Fruit fly (Drosophila melanogaster) whole organism, embryonic: ENCODE results near the gene Atg13.
A peak's percentile ranks its signal among the peaks of the same experiment; 100 is the strongest.

ENCODE experiments used
- ATbp ChIP-seq: fragments of 200-800 bp; sonication (Bioruptor generic); optimal IDR thresholded peaks from 2 replicates; lab custom pipeline; 2017; ENCODE audit warnings: missing biosample characterization, mild to moderate bottlenecking, missing genetic modification characterization, missing genetic modification reagents
- CG10321 ChIP-seq: fragments of 200-800 bp; sonication (Bioruptor generic); IDR thresholded peaks from 2 replicates; pipeline ENCODE4 v1.3.6; 2022; ENCODE audit warnings: missing biosample characterization, missing genetic modification characterization
- CG10431 ChIP-seq: fragments of 200-800 bp; sonication (Bioruptor generic); optimal IDR thresholded peaks from 3 replicates; lab custom pipeline; 2018; ENCODE audit warnings: missing biosample characterization, mild to moderate bottlenecking, missing genetic modification characterization
- CG11085 ChIP-seq: fragments of 200-800 bp; sonication (Bioruptor generic); IDR thresholded peaks from 2 replicates; pipeline ENCODE4 v1.3.6; 2022; ENCODE audit warnings: missing biosample characterization, missing genetic modification characterization
- CG11456 ChIP-seq: fragments of 200-800 bp; sonication (Bioruptor generic); IDR thresholded peaks from 3 replicates; pipeline ENCODE4 v1.3.6; 2022; ENCODE audit warnings: missing biosample characterization, missing genetic modification characterization
- CG13123 ChIP-seq: fragments of 200-800 bp; sonication (Bioruptor generic); optimal IDR thresholded peaks from 2 replicates; lab custom pipeline; 2016; ENCODE audit warnings: missing biosample characterization, missing genetic modification characterization
- CG13287 ChIP-seq: fragments of 200-800 bp; sonication (Bioruptor generic); IDR thresholded peaks from 2 replicates; pipeline ENCODE4 v1.3.6; 2022; ENCODE audit warnings: missing biosample characterization, missing genetic modification characterization; ENCODE audit not compliant: partially characterized antibody
- CG15011 ChIP-seq: fragments of 200-800 bp; sonication (Bioruptor generic); optimal IDR thresholded peaks from 3 replicates; lab custom pipeline; 2018; ENCODE audit warnings: missing biosample characterization, mild to moderate bottlenecking, missing genetic modification characterization
- CG2199 ChIP-seq: fragments of 200-800 bp; sonication (Bioruptor generic); IDR thresholded peaks from 3 replicates; pipeline ENCODE4 v1.3.6; 2022; ENCODE audit warnings: missing biosample characterization, missing genetic modification characterization
- CG3726 ChIP-seq: fragments of 200-800 bp; sonication (Bioruptor generic); IDR thresholded peaks from 3 replicates; pipeline ENCODE4, ENCODE4 v1.3.6; 2022; ENCODE audit warnings: missing biosample characterization, missing genetic modification characterization
- CG3995 ChIP-seq: fragments of 200-800 bp; sonication (Bioruptor generic); optimal IDR thresholded peaks from 3 replicates; lab custom pipeline; 2016; ENCODE audit warnings: missing biosample characterization, missing genetic modification characterization
- CG6689 ChIP-seq: fragments of 200-800 bp; sonication (Bioruptor generic); IDR thresholded peaks from 2 replicates; pipeline ENCODE4 v1.3.6; 2022; ENCODE audit warnings: missing biosample characterization, missing genetic modification characterization
- CG7839 ChIP-seq: fragments of 200-800 bp; sonication (Bioruptor generic); optimal IDR thresholded peaks from 3 replicates; lab custom pipeline; 2018; ENCODE audit warnings: missing biosample characterization, mild to moderate bottlenecking, missing genetic modification characterization, moderate library complexity
- CG7987 ChIP-seq: fragments of 200-800 bp; sonication (Bioruptor generic); optimal IDR thresholded peaks from 2 replicates; lab custom pipeline; 2018; ENCODE audit warnings: missing biosample characterization, mild to moderate bottlenecking, missing genetic modification characterization, moderate library complexity
- CG8359 ChIP-seq: fragments of 200-800 bp; sonication (Bioruptor generic); optimal IDR thresholded peaks from 2 replicates; lab custom pipeline; 2017; ENCODE audit warnings: missing biosample characterization, mild to moderate bottlenecking, missing genetic modification characterization, borderline replicate concordance
- CG9609 ChIP-seq: fragments of 200-800 bp; sonication (Bioruptor generic); optimal IDR thresholded peaks from 3 replicates; lab custom pipeline; 2016; ENCODE audit warnings: missing biosample characterization, missing genetic modification characterization
- CoRest ChIP-seq: fragments of 200-800 bp; sonication (Bioruptor generic); optimal IDR thresholded peaks from 3 replicates; lab custom pipeline; 2018; ENCODE audit warnings: missing biosample characterization, mild to moderate bottlenecking, missing genetic modification characterization, moderate library complexity
- D ChIP-seq, 2 experiments: fragments of 200-800 bp in 1 of 2; fragments of >200 bp in 1 of 2; sonication (Bioruptor generic) in 1 of 2; optimal IDR thresholded peaks; 2 replicates in 1 of 2; 3 replicates in 1 of 2; lab custom pipeline; 2017; ENCODE audit warnings: mild to moderate bottlenecking in 1 of 2, missing biosample characterization in 1 of 2, missing genetic modification characterization in 1 of 2, missing genetic modification reagents in 1 of 2
- Deaf1 ChIP-seq: fragments of 200-800 bp; optimal IDR thresholded peaks from 3 replicates; lab custom pipeline; 2019; ENCODE audit warnings: missing biosample characterization, mild to moderate bottlenecking, missing genetic modification characterization, moderate library complexity
- Elba2 ChIP-seq: fragments of 200-800 bp; sonication (Bioruptor generic); optimal IDR thresholded peaks from 3 replicates; lab custom pipeline; 2016; ENCODE audit warnings: missing biosample characterization, missing genetic modification characterization
- Ets65A ChIP-seq: fragments of 200-800 bp; sonication (Bioruptor generic); peaks from one replicate; lab custom pipeline; 2016; ENCODE audit warnings: missing biosample characterization, missing genetic modification characterization
- Fer1 ChIP-seq: fragments of 200-800 bp; sonication (Bioruptor generic); optimal IDR thresholded peaks from 2 replicates; lab custom pipeline; 2017; ENCODE audit warnings: missing biosample characterization, mild to moderate bottlenecking, missing genetic modification characterization
- Fer2 ChIP-seq: fragments of 200-800 bp; sonication (Bioruptor generic); optimal IDR thresholded peaks from 2 replicates; lab custom pipeline; 2018; ENCODE audit warnings: missing biosample characterization, mild to moderate bottlenecking, missing genetic modification characterization, moderate library complexity
- Gsc ChIP-seq: fragments of 200-800 bp; sonication (Bioruptor generic); IDR thresholded peaks from 2 replicates; pipeline ENCODE4 v1.3.6; 2022; ENCODE audit warnings: missing biosample characterization, missing genetic modification characterization
- Lpt ChIP-seq: fragments of >200 bp; optimal IDR thresholded peaks from 2 replicates; lab custom pipeline; 2018; ENCODE audit warnings: missing biosample characterization, missing genetic modification characterization
- Med ChIP-seq: fragments of 200-800 bp; sonication (Bioruptor generic); peaks from one replicate; lab custom pipeline; 2016; ENCODE audit warnings: missing biosample characterization, missing genetic modification characterization, mild to moderate bottlenecking, inconsistent platforms, moderate library complexity
- NK7.1 ChIP-seq: fragments of 200-800 bp; sonication (Bioruptor generic); optimal IDR thresholded peaks from 3 replicates; lab custom pipeline; 2016; ENCODE audit warnings: missing biosample characterization, missing genetic modification characterization
- Rx ChIP-seq: fragments of 200-800 bp; sonication (Bioruptor generic); IDR thresholded peaks from 2 replicates; pipeline ENCODE4 v1.3.6; 2022; ENCODE audit warnings: missing biosample characterization, missing genetic modification characterization
- Sox102F ChIP-seq: fragments of 200-800 bp; sonication (Bioruptor generic); optimal IDR thresholded peaks from 2 replicates; lab custom pipeline; 2018; ENCODE audit warnings: missing biosample characterization, mild to moderate bottlenecking, missing genetic modification characterization, moderate library complexity
- Sry-β ChIP-seq: fragments of 200-800 bp; sonication (Bioruptor generic); optimal IDR thresholded peaks from 2 replicates; lab custom pipeline; 2018; ENCODE audit warnings: missing biosample characterization, mild to moderate bottlenecking, missing genetic modification characterization, moderate library complexity
- TFAM ChIP-seq: fragments of 200-800 bp; sonication (Bioruptor generic); optimal IDR thresholded peaks from 2 replicates; lab custom pipeline; 2017; ENCODE audit warnings: missing biosample characterization, missing genetic modification characterization, inconsistent platforms
- Xrp1 ChIP-seq: fragments of 200-800 bp; sonication (Bioruptor generic); IDR thresholded peaks from 2 replicates; pipeline ENCODE4 v1.3.6; 2022; ENCODE audit warnings: missing biosample characterization, missing genetic modification characterization
- ash1 ChIP-seq: fragments of 200-800 bp; sonication (Bioruptor generic); optimal IDR thresholded peaks from 2 replicates; lab custom pipeline; 2018; ENCODE audit warnings: missing biosample characterization, mild to moderate bottlenecking, missing genetic modification characterization
- chif ChIP-seq, 2 experiments: fragments of 200-800 bp; sonication (Bioruptor generic); optimal IDR thresholded peaks; 3 replicates each; lab custom pipeline; 2016; ENCODE audit warnings: missing biosample characterization in 2 of 2, missing genetic modification characterization in 2 of 2
- crol ChIP-seq: fragments of 200-800 bp; sonication (Bioruptor generic); IDR thresholded peaks from 2 replicates; pipeline ENCODE4 v1.3.6; 2022; ENCODE audit warnings: missing biosample characterization, missing genetic modification characterization
- dimm ChIP-seq: fragments of 200-800 bp; sonication (Bioruptor generic); IDR thresholded peaks from 2 replicates; pipeline ENCODE4 v1.3.6; 2022; ENCODE audit warnings: missing biosample characterization, missing genetic modification characterization
- dmrt99B ChIP-seq: fragments of 200-800 bp; sonication (Bioruptor generic); optimal IDR thresholded peaks from 2 replicates; lab custom pipeline; 2018; ENCODE audit warnings: missing biosample characterization, mild to moderate bottlenecking, missing genetic modification characterization, moderate library complexity
- gce ChIP-seq: fragments of 200-800 bp; sonication (Bioruptor generic); IDR thresholded peaks from 3 replicates; pipeline ENCODE4 v1.3.6; 2022; ENCODE audit warnings: missing biosample characterization, missing genetic modification characterization
- hkb ChIP-seq, 2 experiments: fragments of 200-800 bp in 1 of 2; fragments of >200 bp in 1 of 2; sonication (Bioruptor generic) in 1 of 2; IDR thresholded peaks in 1 of 2; optimal IDR thresholded peaks in 1 of 2; 2 replicates each; pipeline versions ENCODE4 v1.3.6 to Lab custom; 2017 to 2022; ENCODE audit warnings: missing biosample characterization in 1 of 2, missing genetic modification characterization in 1 of 2
- lov ChIP-seq, 2 experiments: fragments of 200-800 bp in 1 of 2; fragments of >200 bp in 1 of 2; sonication (Bioruptor generic) in 1 of 2; IDR thresholded peaks in 1 of 2; optimal IDR thresholded peaks in 1 of 2; 2 replicates in 1 of 2; 3 replicates in 1 of 2; pipeline versions ENCODE4 v1.3.6 to Lab custom; 2017 to 2022; ENCODE audit warnings: missing biosample characterization in 1 of 2, missing genetic modification characterization in 1 of 2
- mld ChIP-seq: fragments of 200-800 bp; sonication (Bioruptor generic); IDR thresholded peaks from 3 replicates; pipeline ENCODE4 v1.3.6; 2022; ENCODE audit warnings: missing biosample characterization, missing genetic modification characterization; ENCODE audit not compliant: partially characterized antibody
- phol ChIP-seq: fragments of 200-800 bp; sonication (Bioruptor generic); optimal IDR thresholded peaks from 3 replicates; lab custom pipeline; 2018; ENCODE audit warnings: missing biosample characterization, mild to moderate bottlenecking, missing genetic modification characterization, moderate library complexity
- pum ChIP-seq: fragments of 200-800 bp; sonication (Bioruptor generic); optimal IDR thresholded peaks from 2 replicates; lab custom pipeline; 2016; ENCODE audit warnings: missing biosample characterization, missing genetic modification characterization
- run ChIP-seq: fragments of 200-800 bp; sonication (Bioruptor generic); optimal IDR thresholded peaks from 3 replicates; lab custom pipeline; 2018; ENCODE audit warnings: missing biosample characterization, mild to moderate bottlenecking, missing genetic modification characterization
- schlank ChIP-seq: fragments of 200-800 bp; sonication (Bioruptor generic); optimal IDR thresholded peaks from 2 replicates; lab custom pipeline; 2018; ENCODE audit warnings: missing biosample characterization, mild to moderate bottlenecking, missing genetic modification characterization
- sqz ChIP-seq: fragments of 200-800 bp; sonication (Bioruptor generic); optimal IDR thresholded peaks from 3 replicates; lab custom pipeline; 2018; ENCODE audit warnings: missing biosample characterization, mild to moderate bottlenecking, missing genetic modification characterization
- tna ChIP-seq: fragments of 200-800 bp; sonication (Bioruptor generic); IDR thresholded peaks from 2 replicates; pipeline ENCODE4 v1.3.6; 2022; ENCODE audit warnings: missing biosample characterization, missing genetic modification characterization; ENCODE audit not compliant: partially characterized antibody

Atg13 gene

DNA sequence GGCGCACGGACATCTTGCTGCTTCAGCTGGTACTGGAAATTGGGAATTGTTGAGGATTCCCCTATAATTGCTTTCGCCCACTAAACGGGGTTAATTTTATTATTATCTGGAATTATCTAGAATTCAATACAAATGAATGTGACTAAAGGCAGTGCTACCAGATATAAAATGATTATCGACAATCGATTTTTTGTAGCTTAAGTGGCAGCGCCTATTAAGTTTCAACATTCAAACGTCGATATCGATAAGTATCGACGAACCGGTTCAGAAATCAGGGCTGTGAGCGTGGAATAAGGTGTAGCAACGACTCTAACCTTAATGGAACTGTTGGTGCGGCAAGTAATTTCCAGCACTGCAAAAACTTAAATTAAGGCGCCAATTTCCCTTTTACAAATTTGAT lies 44.5 kb upstream of the Atg13 start, which contains the start of gene Sgt1 (continued):
- TF ChIP-seq CG9609 (GFP tag; lab: Kevin White, UChicago) = peak; percentile 59
- no peak for TF ChIP-seq Sox102F
- TF ChIP-seq Lpt (GFP tag; lab: Kevin White, UChicago) = no peak
- TF ChIP-seq CG7987 (GFP tag; lab: Kevin White, UChicago) = peak; percentile 39
- peak; percentile 43 for TF ChIP-seq CG3995
- TF ChIP-seq, all 482 proteins: peak for 184

DNA sequence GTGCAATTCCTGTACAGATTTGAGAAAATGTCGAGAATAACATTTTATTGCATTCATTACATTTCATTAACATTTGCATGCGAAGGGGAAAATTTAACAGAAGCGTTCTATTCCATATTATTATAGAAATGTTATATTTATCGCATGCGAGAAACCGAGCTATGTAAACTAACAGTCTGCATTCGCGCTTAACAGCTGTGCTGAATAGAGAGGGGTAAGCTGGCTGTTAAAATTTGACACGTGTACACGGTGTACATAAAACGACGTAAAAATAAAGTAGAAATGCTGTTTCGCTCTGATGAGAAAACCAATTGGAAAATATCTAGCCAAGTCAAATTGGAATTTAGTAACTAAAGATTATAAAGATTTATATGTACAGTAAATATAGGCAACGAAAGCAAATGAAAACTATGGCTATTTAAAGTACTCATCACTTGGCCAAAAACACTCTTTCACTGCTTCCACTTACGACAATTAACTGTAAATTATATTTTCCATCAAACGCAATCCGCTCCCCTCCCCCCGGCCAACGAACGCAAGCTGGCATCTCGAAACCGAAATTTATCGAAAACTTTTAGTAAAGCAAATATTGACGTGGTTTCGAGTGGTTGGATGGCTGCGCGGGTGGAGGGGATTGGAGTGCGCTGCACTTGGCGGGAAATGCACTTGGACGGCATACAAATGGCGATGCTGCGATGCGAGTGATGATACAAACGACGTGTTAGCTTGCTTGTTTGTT lies 43.3 kb upstream of the Atg13 start:
- TF ChIP-seq pum = no peak
- TF ChIP-seq gce (GFP tag; lab: Robert Waterston, UW) = no peak
- no peak for TF ChIP-seq CG3726 (GFP tag; lab: Robert Waterston, UW)
- no peak for TF ChIP-seq CoRest (tag; lab: Kevin White, UChicago)
- TF ChIP-seq CG13123 = no peak
- TF ChIP-seq Ets65A (GFP tag; lab: Kevin White, UChicago) = no peak
- TF ChIP-seq CG8359 (GFP tag; lab: Kevin White, UChicago) = no peak
- no peak for TF ChIP-seq lov (optimal IDR thresholded peaks at IDR 0.05; lab: Kevin White, UChicago)
- no peak for TF ChIP-seq lov (GFP tag; IDR thresholded peaks at IDR 0.05; lab: Robert Waterston, UW)
- no peak for TF ChIP-seq CG10321 (GFP tag; lab: Robert Waterston, UW)
- no peak for TF ChIP-seq CG15011 (GFP tag; lab: Kevin White, UChicago)
- TF ChIP-seq CG6689 (GFP tag; lab: Robert Waterston, UW) = no peak
- no peak for TF ChIP-seq CG11456
- no peak for TF ChIP-seq Gsc (GFP tag; lab: Robert Waterston, UW)
- no peak for TF ChIP-seq schlank (tag; lab: Kevin White, UChicago)
- no peak for TF ChIP-seq mld (GFP tag; lab: Robert Waterston, UW)
- no peak for TF ChIP-seq dimm
- TF ChIP-seq Xrp1 = no peak
- TF ChIP-seq tna (GFP tag; lab: Robert Waterston, UW) = no peak
- peak; percentile 22 for TF ChIP-seq hkb (optimal IDR thresholded peaks at IDR 0.05; lab: Kevin White, UChicago)
- no peak for TF ChIP-seq hkb (GFP tag; IDR thresholded peaks at IDR 0.05; lab: Robert Waterston, UW)
- TF ChIP-seq CG2199 (GFP tag; lab: Robert Waterston, UW) = peak; percentile 45; the same call in 1 of the 3 replicates
- TF ChIP-seq CG10431 (GFP tag; lab: Kevin White, UChicago) = no peak
- peak; percentile 23; the same call in 1 of the 2 replicates for TF ChIP-seq CG13287 (GFP tag; lab: Robert Waterston, UW)
- TF ChIP-seq CG7839 (tag; lab: Kevin White, UChicago) = no peak
- TF ChIP-seq Fer1 (GFP tag; lab: Kevin White, UChicago) = no peak
- TF ChIP-seq NK7.1 (GFP tag; lab: Kevin White, UChicago) = no peak
- TF ChIP-seq Fer2 (tag; lab: Kevin White, UChicago) = no peak
- TF ChIP-seq TFAM (GFP tag; lab: Kevin White, UChicago) = no peak
- peak; percentile 51 for TF ChIP-seq ATbp (GFP tag; lab: Kevin White, UChicago)
- TF ChIP-seq chif (GFP tag; optimal IDR thresholded peaks at IDR 0.05; lab: Kevin White, UChicago) = no peak
- peak; percentile 73 for TF ChIP-seq Sry-β (GFP tag; lab: Kevin White, UChicago)
- no peak for TF ChIP-seq CG11085 (GFP tag; lab: Robert Waterston, UW)
- TF ChIP-seq Rx (GFP tag; lab: Robert Waterston, UW) = no peak
- peak; percentile 91 for TF ChIP-seq crol (GFP tag; lab: Robert Waterston, UW)
- TF ChIP-seq sqz (GFP tag; lab: Kevin White, UChicago) = no peak
- no peak for TF ChIP-seq run (tag; lab: Kevin White, UChicago)
- TF ChIP-seq Elba2 (GFP tag; lab: Kevin White, UChicago) = no peak
- TF ChIP-seq D (optimal IDR thresholded peaks at IDR 0.05; lab: Kevin White, UChicago) = peak; percentile 37
- no peak for TF ChIP-seq D (GFP tag; optimal IDR thresholded peaks at IDR 0.05; lab: Kevin White, UChicago)
- TF ChIP-seq ash1 (GFP tag; lab: Kevin White, UChicago) = no peak
- no peak for TF ChIP-seq phol (tag; lab: Kevin White, UChicago)
- TF ChIP-seq dmrt99B (tag; lab: Kevin White, UChicago) = no peak
- peak; percentile 33 for TF ChIP-seq Med (GFP tag; lab: Kevin White, UChicago)
- TF ChIP-seq Deaf1 (tag; lab: Kevin White, UChicago) = no peak
